Fruit fly (Drosophila melanogaster) whole organism, embryonic: Measurements from ENCODE around the gene pall.

Source experiments
- Awh ChIP-seq: fragments of 200-800 bp; sonication (Bioruptor generic); IDR thresholded peaks from 2 replicates; pipeline ENCODE4, ENCODE4 v1.3.6; 2022; ENCODE audit warnings: missing biosample characterization, missing genetic modification characterization
- B-H1 ChIP-seq: fragments of 200-800 bp; sonication (Bioruptor generic); IDR thresholded peaks from 3 replicates; pipeline ENCODE4 v1.3.6; 2022; ENCODE audit warnings: missing biosample characterization, missing genetic modification characterization
- CG11398 ChIP-seq: fragments of 200-800 bp; sonication (Bioruptor generic); optimal IDR thresholded peaks from 2 replicates; lab custom pipeline; 2016; ENCODE audit warnings: missing biosample characterization, missing genetic modification characterization
- CG12236 ChIP-seq: fragments of 200-800 bp; sonication (Bioruptor generic); optimal IDR thresholded peaks from 2 replicates; lab custom pipeline; 2016; ENCODE audit warnings: missing biosample characterization, missing genetic modification characterization
- CG15696 ChIP-seq: fragments of 200-800 bp; sonication (Bioruptor generic); optimal IDR thresholded peaks from 2 replicates; lab custom pipeline; 2019; ENCODE audit warnings: missing biosample characterization, mild to moderate bottlenecking, missing genetic modification characterization, moderate library complexity
- CG2712 ChIP-seq: fragments of 200-800 bp; optimal IDR thresholded peaks from 3 replicates; lab custom pipeline; 2019; ENCODE audit warnings: missing biosample characterization, mild to moderate bottlenecking, missing genetic modification characterization, moderate library complexity
- CG2875 ChIP-seq: fragments of 200-800 bp; sonication (Bioruptor generic); optimal IDR thresholded peaks from 2 replicates; lab custom pipeline; 2017; ENCODE audit warnings: missing biosample characterization, mild to moderate bottlenecking, missing genetic modification characterization, missing genetic modification reagents
- CG30403 ChIP-seq: fragments of 200-800 bp; sonication (Bioruptor generic); optimal IDR thresholded peaks from 3 replicates; lab custom pipeline; 2016; ENCODE audit warnings: missing biosample characterization, missing genetic modification characterization
- CG3065 ChIP-seq: fragments of 200-800 bp; sonication (Bioruptor generic); optimal IDR thresholded peaks from 2 replicates; lab custom pipeline; 2016; ENCODE audit warnings: missing biosample characterization, missing genetic modification characterization
- CG34224 ChIP-seq: fragments of 200-800 bp; sonication (Bioruptor generic); IDR thresholded peaks from 3 replicates; pipeline ENCODE4 v1.3.6; 2022; ENCODE audit warnings: missing biosample characterization, missing genetic modification characterization; ENCODE audit not compliant: partially characterized antibody
- CG3995 ChIP-seq: fragments of 200-800 bp; sonication (Bioruptor generic); optimal IDR thresholded peaks from 3 replicates; lab custom pipeline; 2016; ENCODE audit warnings: missing biosample characterization, missing genetic modification characterization
- CG4404 ChIP-seq: fragments of 200-800 bp; sonication (Bioruptor generic); IDR thresholded peaks from 2 replicates; pipeline ENCODE4 v1.3.6; 2022; ENCODE audit warnings: missing biosample characterization, missing genetic modification characterization
- CG5953 ChIP-seq: fragments of 200-800 bp; sonication (Bioruptor generic); IDR thresholded peaks from 2 replicates; pipeline ENCODE4 v1.3.6; 2022; ENCODE audit warnings: missing biosample characterization, missing genetic modification characterization
- CG7745 ChIP-seq: fragments of 200-800 bp; sonication (Bioruptor generic); optimal IDR thresholded peaks from 2 replicates; lab custom pipeline; 2018; ENCODE audit warnings: missing biosample characterization, mild to moderate bottlenecking, missing genetic modification characterization, moderate library complexity
- CG7928 ChIP-seq: fragments of 200-800 bp; sonication (Bioruptor generic); optimal IDR thresholded peaks from 2 replicates; lab custom pipeline; 2017; ENCODE audit warnings: missing biosample characterization, mild to moderate bottlenecking, missing genetic modification characterization
- CoRest ChIP-seq: fragments of 200-800 bp; sonication (Bioruptor generic); optimal IDR thresholded peaks from 3 replicates; lab custom pipeline; 2018; ENCODE audit warnings: missing biosample characterization, mild to moderate bottlenecking, missing genetic modification characterization, moderate library complexity
- Dfd ChIP-seq, 2 experiments: fragments of >200 bp; optimal IDR thresholded peaks; 2 replicates each; lab custom pipeline; 2017; ENCODE audit warnings: missing biosample characterization in 2 of 2, missing genetic modification characterization in 2 of 2
- Dip3 ChIP-seq: fragments of 200-800 bp; sonication (Bioruptor generic); optimal IDR thresholded peaks from 3 replicates; lab custom pipeline; 2016; ENCODE audit warnings: missing biosample characterization, missing genetic modification characterization
- Dp ChIP-seq: fragments of 200-800 bp; sonication (Bioruptor generic); optimal IDR thresholded peaks from 2 replicates; lab custom pipeline; 2018; ENCODE audit warnings: missing biosample characterization, mild to moderate bottlenecking, missing genetic modification characterization, moderate library complexity
- Drgx ChIP-seq: fragments of 200-800 bp; sonication (Bioruptor generic); IDR thresholded peaks from 2 replicates; pipeline ENCODE4 v1.3.6; 2022; ENCODE audit warnings: missing biosample characterization, missing genetic modification characterization
- Eip74EF ChIP-seq, 2 experiments: fragments of 200-800 bp in 1 of 2; fragments of >200 bp in 1 of 2; sonication (Bioruptor generic) in 1 of 2; optimal IDR thresholded peaks; 2 replicates each; lab custom pipeline; 2017 to 2019; ENCODE audit warnings: missing biosample characterization in 2 of 2, missing genetic modification characterization in 2 of 2, mild to moderate bottlenecking in 1 of 2, moderate library complexity in 1 of 2
- Ets97D ChIP-seq: fragments of 200-800 bp; sonication (Bioruptor generic); optimal IDR thresholded peaks from 3 replicates; lab custom pipeline; 2016; ENCODE audit warnings: missing biosample characterization, missing genetic modification characterization
- Gug ChIP-seq: fragments of 200-800 bp; sonication (Bioruptor generic); IDR thresholded peaks from 4 replicates; pipeline ENCODE4 v1.3.6; 2022; ENCODE audit warnings: missing biosample characterization, missing genetic modification characterization
- HLH3B ChIP-seq: fragments of 200-800 bp; sonication (Bioruptor generic); IDR thresholded peaks from 2 replicates; pipeline ENCODE4 v1.3.6; 2022; ENCODE audit warnings: missing biosample characterization, missing genetic modification characterization
- Hmr ChIP-seq: fragments of 200-800 bp; sonication (Bioruptor generic); optimal IDR thresholded peaks from 3 replicates; lab custom pipeline; 2017; ENCODE audit warnings: mild to moderate bottlenecking, missing biosample characterization, missing genetic modification reagents, missing genetic modification characterization
- Mes4 ChIP-seq: fragments of 200-800 bp; sonication (Bioruptor generic); optimal IDR thresholded peaks from 2 replicates; lab custom pipeline; 2016; ENCODE audit warnings: missing biosample characterization, missing genetic modification characterization
- Pdp1 ChIP-seq, 2 experiments: fragments of 200-800 bp; sonication (Bioruptor generic); optimal IDR thresholded peaks; 3 replicates each; lab custom pipeline; 2016; ENCODE audit warnings: missing biosample characterization in 2 of 2, missing genetic modification characterization in 2 of 2, mild to moderate bottlenecking in 1 of 2, moderate library complexity in 1 of 2
- Ravus ChIP-seq: fragments of 200-800 bp; sonication (Bioruptor generic); IDR thresholded peaks from 2 replicates; pipeline ENCODE4 v1.3.6; 2022; ENCODE audit warnings: missing biosample characterization, missing genetic modification characterization
- Trl ChIP-seq, 3 experiments: fragments of >200 bp in 2 of 3; fragments of 200-800 bp in 1 of 3; sonication (Bioruptor generic) in 1 of 3; optimal IDR thresholded peaks; 2 replicates in 1 of 3; 3 replicates in 2 of 3; lab custom pipeline; 2016 to 2017; ENCODE audit warnings: missing biosample characterization in 1 of 3, missing genetic modification characterization in 1 of 3
- ab ChIP-seq: fragments of 200-800 bp; sonication (Bioruptor generic); optimal IDR thresholded peaks from 2 replicates; lab custom pipeline; 2016; ENCODE audit warnings: missing biosample characterization, missing genetic modification characterization
- ash1 ChIP-seq: fragments of 200-800 bp; sonication (Bioruptor generic); optimal IDR thresholded peaks from 2 replicates; lab custom pipeline; 2018; ENCODE audit warnings: missing biosample characterization, mild to moderate bottlenecking, missing genetic modification characterization
- corto ChIP-seq: fragments of 200-800 bp; sonication (Bioruptor generic); optimal IDR thresholded peaks from 2 replicates; lab custom pipeline; 2016; ENCODE audit warnings: missing biosample characterization, mild to moderate bottlenecking, missing genetic modification characterization, moderate library complexity
- ftz-f1 ChIP-seq: fragments of 200-800 bp; sonication (Bioruptor generic); optimal IDR thresholded peaks from 2 replicates; lab custom pipeline; 2016; ENCODE audit warnings: missing biosample characterization, missing genetic modification characterization
- fu2 ChIP-seq: fragments of 200-800 bp; sonication (Bioruptor generic); optimal IDR thresholded peaks from 2 replicates; lab custom pipeline; 2016; ENCODE audit warnings: missing biosample characterization, missing genetic modification characterization
- jigr1 ChIP-seq: fragments of 200-800 bp; sonication (Bioruptor generic); IDR thresholded peaks from 3 replicates; pipeline ENCODE4 v1.3.6; 2022; ENCODE audit warnings: missing biosample characterization, missing genetic modification characterization
- kni ChIP-seq: fragments of 200-800 bp; sonication (Bioruptor generic); optimal IDR thresholded peaks from 3 replicates; lab custom pipeline; 2017; ENCODE audit warnings: mild to moderate bottlenecking, missing biosample characterization, missing genetic modification reagents, missing genetic modification characterization
- mam ChIP-seq: fragments of 200-800 bp; sonication (Bioruptor generic); optimal IDR thresholded peaks from 3 replicates; lab custom pipeline; 2016; ENCODE audit warnings: missing biosample characterization, missing genetic modification characterization
- onecut ChIP-seq: fragments of 200-800 bp; sonication (Bioruptor generic); IDR thresholded peaks from 2 replicates; pipeline ENCODE4 v1.3.6; 2022; ENCODE audit warnings: missing biosample characterization, missing genetic modification characterization
- pan ChIP-seq, 4 experiments: fragments of >200 bp in 3 of 4; fragments of 200-800 bp in 1 of 4; sonication (Bioruptor generic) in 1 of 4; optimal IDR thresholded peaks in 3 of 4; IDR thresholded peaks in 1 of 4; 2 replicates each; pipeline versions ENCODE4 v1.3.6 to Lab custom; 2017 to 2022; ENCODE audit warnings: missing biosample characterization in 2 of 4, missing genetic modification characterization in 2 of 4, mixed read lengths in 1 of 4
- salm ChIP-seq: fragments of 200-800 bp; sonication (Bioruptor generic); optimal IDR thresholded peaks from 2 replicates; lab custom pipeline; 2018; ENCODE audit warnings: missing biosample characterization, mild to moderate bottlenecking, missing genetic modification characterization
- sc ChIP-seq, 3 experiments: fragments of >200 bp in 2 of 3; fragments of 200-800 bp in 1 of 3; sonication (Bioruptor generic) in 1 of 3; optimal IDR thresholded peaks; 2 replicates in 2 of 3; 3 replicates in 1 of 3; lab custom pipeline; 2017; ENCODE audit warnings: mild to moderate bottlenecking in 1 of 3, missing biosample characterization in 1 of 3, missing genetic modification characterization in 1 of 3, missing genetic modification reagents in 1 of 3
- sens-2 ChIP-seq: fragments of 200-800 bp; sonication (Bioruptor generic); IDR thresholded peaks from 2 replicates; pipeline ENCODE4 v1.3.6; 2022; ENCODE audit warnings: missing biosample characterization, missing genetic modification characterization
- sisA ChIP-seq: fragments of 200-800 bp; sonication (Bioruptor generic); IDR thresholded peaks from 2 replicates; pipeline ENCODE4 v1.3.6; 2022; ENCODE audit warnings: missing biosample characterization, missing genetic modification characterization
- sna ChIP-seq: fragments of 200-800 bp; sonication (Bioruptor generic); IDR thresholded peaks from 2 replicates; pipeline ENCODE4 v1.3.6; 2022; ENCODE audit warnings: missing biosample characterization, missing genetic modification characterization; ENCODE audit not compliant: partially characterized antibody
- so ChIP-seq: fragments of 200-800 bp; sonication (Bioruptor generic); IDR thresholded peaks from 3 replicates; pipeline ENCODE4 v1.3.6; 2022; ENCODE audit warnings: missing biosample characterization, missing genetic modification characterization
- stc ChIP-seq: fragments of 200-800 bp; sonication (Bioruptor generic); IDR thresholded peaks from 2 replicates; pipeline ENCODE4 v1.3.6; 2022; ENCODE audit warnings: missing biosample characterization, missing genetic modification characterization
- tll ChIP-seq, 2 experiments: fragments of 200-800 bp in 1 of 2; fragments of >200 bp in 1 of 2; sonication (Bioruptor generic) in 1 of 2; optimal IDR thresholded peaks; 2 replicates each; lab custom pipeline; 2017 to 2019; ENCODE audit warnings: missing biosample characterization in 2 of 2, missing genetic modification characterization in 2 of 2, mild to moderate bottlenecking in 1 of 2, moderate library complexity in 1 of 2
- vnd ChIP-seq: fragments of 200-800 bp; sonication (Bioruptor generic); IDR thresholded peaks from 3 replicates; pipeline ENCODE4 v1.3.6; 2022; ENCODE audit warnings: missing biosample characterization, missing genetic modification characterization; ENCODE audit not compliant: partially characterized antibody

pall gene

dm6 chr3L:9457619-9458092 is 29.9 kb downstream of the pall start, which contains the start of gene CG3437 (continued):
- TF ChIP-seq sna (GFP tag; lab: Robert Waterston, UW): no peak; the same call in 1 of the 2 replicates
- TF ChIP-seq CoRest (tag; lab: Kevin White, UChicago): peak; percentile 99
- peak; percentile 96 for TF ChIP-seq CG2712
- peak; percentile 100 for TF ChIP-seq Drgx
- peak; percentile 97 for TF ChIP-seq CG11398 (GFP tag; lab: Kevin White, UChicago)
- TF ChIP-seq CG3065 (GFP tag; lab: Kevin White, UChicago): peak; percentile 97
- TF ChIP-seq corto (GFP tag; lab: Kevin White, UChicago): peak; percentile 97
- peak; percentile 96 for TF ChIP-seq CG2875 (GFP tag; lab: Kevin White, UChicago)
- TF ChIP-seq vnd (GFP tag; lab: Robert Waterston, UW): 0 out of 3 replicates have a peak, but pooled peaks have one; percentile 29
- TF ChIP-seq HLH3B: peak; percentile 99
- no peak for TF ChIP-seq sc (optimal IDR thresholded peaks at IDR 0.05; lab: Kevin White, UChicago)
- peak; percentile 96 for TF ChIP-seq sc (GFP tag; optimal IDR thresholded peaks at IDR 0.05; lab: Kevin White, UChicago)
- TF ChIP-seq sens-2 (GFP tag; lab: Robert Waterston, UW): peak; percentile 99
- TF ChIP-seq CG4404 (GFP tag; lab: Robert Waterston, UW): peak; percentile 99
- peak; percentile 99 for TF ChIP-seq B-H1 (GFP tag; lab: Robert Waterston, UW)
- TF ChIP-seq ash1: peak; percentile 96
- TF ChIP-seq salm (tag; lab: Kevin White, UChicago): peak; percentile 97
- TF ChIP-seq jigr1: peak; percentile 98
- TF ChIP-seq Eip74EF (GFP tag; optimal IDR thresholded peaks at IDR 0.05; lab: Kevin White, UChicago): peak in 1 of 2 experiments; percentile 96
- TF ChIP-seq CG15696: peak; percentile 98
- peak; percentile 96 for TF ChIP-seq CG7928 (GFP tag; lab: Kevin White, UChicago)
- peak; percentile 98 for TF ChIP-seq fu2
- TF ChIP-seq CG3995 (GFP tag; lab: Kevin White, UChicago): peak; percentile 82
- peak; percentile 99 for TF ChIP-seq Awh (GFP tag; lab: Robert Waterston, UW)
- peak; percentile 97 to 99 for TF ChIP-seq Pdp1 (GFP tag; optimal IDR thresholded peaks at IDR 0.05; lab: Kevin White, UChicago)
- TF ChIP-seq sisA: peak; percentile 99
- TF ChIP-seq Trl (optimal IDR thresholded peaks at IDR 0.05; lab: Kevin White, UChicago): no peak
- TF ChIP-seq Trl (GFP tag; optimal IDR thresholded peaks at IDR 0.05; lab: Kevin White, UChicago): peak; percentile 99
- peak; percentile 99 for TF ChIP-seq so (GFP tag; lab: Robert Waterston, UW)
- peak; percentile 97 for TF ChIP-seq Mes4
- peak; percentile 98 for TF ChIP-seq Hmr (GFP tag; lab: Kevin White, UChicago)
- TF ChIP-seq stc: peak; percentile 99
- peak; percentile 40 for TF ChIP-seq Dp
- TF ChIP-seq mam (GFP tag; lab: Kevin White, UChicago): peak; percentile 99
- peak; percentile 98 for TF ChIP-seq CG5953 (GFP tag; lab: Robert Waterston, UW)
- TF ChIP-seq kni (GFP tag; lab: Kevin White, UChicago): peak; percentile 97
- TF ChIP-seq onecut (GFP tag; lab: Robert Waterston, UW): peak; percentile 98
- peak; percentile 99 for TF ChIP-seq Dip3
- TF ChIP-seq Ravus (GFP tag; lab: Robert Waterston, UW): peak; percentile 96
- TF ChIP-seq CG12236 (GFP tag; lab: Kevin White, UChicago): peak; percentile 97
- peak; percentile 99 for TF ChIP-seq Gug (GFP tag; lab: Robert Waterston, UW)
- peak; percentile 88 for TF ChIP-seq ftz-f1 (GFP tag; lab: Kevin White, UChicago)
- peak; percentile 39; the same call in 1 of the 3 replicates for TF ChIP-seq CG34224 (GFP tag; lab: Robert Waterston, UW)
- peak; percentile 99 for TF ChIP-seq CG30403
- peak; percentile 87 for TF ChIP-seq CG7745 (tag; lab: Kevin White, UChicago)
- no peak for TF ChIP-seq pan (optimal IDR thresholded peaks at IDR 0.05; lab: Kevin White, UChicago)
- peak in 1 of 2 experiments; percentile 99 for TF ChIP-seq pan (GFP tag; optimal IDR thresholded peaks at IDR 0.05 in 1 of 2, IDR thresholded peaks at IDR 0.05 in 1 of 2)
- TF ChIP-seq Dfd (GFP tag; optimal IDR thresholded peaks at IDR 0.05; lab: Kevin White, UChicago): no peak
- TF ChIP-seq Ets97D (GFP tag; lab: Kevin White, UChicago): peak; percentile 94
- peak in 1 of 2 experiments; percentile 84 for TF ChIP-seq tll (GFP tag; optimal IDR thresholded peaks at IDR 0.05; lab: Kevin White, UChicago)
- TF ChIP-seq ab: peak; percentile 97
